Worm (Caenorhabditis elegans): ENCODE results near the gene srz-95.

Gene srz-95

ce11 chrV:16954766-16955165 lies 37.1 kb upstream of the srz-95 start, which contains the start of gene srh-206 (continued):
- TF ChIP-seq ZK185.1 (tag; optimal IDR thresholded peaks at IDR 0.05; ENCODE audit: poor library complexity, severe bottlenecking) (no peak), mcd-1 (GFP tag; IDR thresholded peaks at IDR 0.05) (no peak), egl-18 (GFP tag; IDR thresholded peaks at IDR 0.05) (no peak)

DNA sequence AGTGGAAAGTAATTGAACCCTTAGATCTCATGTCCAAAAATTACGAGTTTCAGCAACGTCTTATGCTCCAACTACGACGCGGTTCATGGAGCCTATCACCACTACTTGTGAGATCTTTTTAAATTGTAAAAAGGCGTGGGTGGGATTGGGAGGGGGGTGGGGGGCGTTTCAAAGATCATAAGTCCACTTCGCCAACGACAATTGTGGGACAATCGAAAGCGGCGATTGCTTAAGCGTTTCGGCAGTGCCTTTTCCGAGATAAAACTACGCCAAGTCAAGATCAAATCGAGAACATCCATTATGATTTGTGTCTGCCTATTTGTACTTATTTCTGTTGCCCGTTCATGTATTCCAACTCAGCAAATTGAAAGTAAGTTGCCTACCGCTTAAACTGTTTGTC lies 35.6 kb upstream of the srz-95 start, which contains the start of gene clec-239:
TSS of gene clec-239 (plus strand) at position 301 of the 400 bp plus-strand sequence.
- TF ChIP-seq egl-44 (GFP tag; IDR thresholded peaks at IDR 0.05) (no peak), Y53F4B.3 (GFP tag; IDR thresholded peaks at IDR 0.05) (no peak), hmg-20 (GFP tag; IDR thresholded peaks at IDR 0.05) (no peak), B0035.1 (tag; optimal IDR thresholded peaks at IDR 0.05) (no peak), F37B4.10 (GFP tag; IDR thresholded peaks at IDR 0.05) (no peak), nhr-120 (GFP tag; IDR thresholded peaks at IDR 0.05) (no peak)

DNA sequence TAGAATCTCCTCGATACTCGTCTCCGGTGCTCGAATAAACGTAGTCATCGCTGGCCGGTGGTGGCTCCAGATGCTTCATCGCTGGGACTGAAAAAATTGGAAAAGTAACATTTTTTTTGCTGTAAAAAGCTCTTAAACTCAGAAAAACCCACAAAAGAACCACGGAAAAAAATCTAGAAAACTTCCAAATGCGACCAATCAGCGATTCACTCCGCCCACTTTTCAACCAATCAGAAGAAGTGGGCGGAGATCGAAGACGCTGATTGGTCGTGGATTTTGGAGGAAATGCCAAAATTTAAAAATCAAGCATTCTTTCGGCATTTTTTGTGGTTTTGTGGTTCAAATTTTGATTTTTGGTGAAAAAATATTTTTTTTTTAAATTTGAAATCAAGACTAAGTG lies 32.9 kb upstream of the srz-95 start:
- peak; percentile 15; the same call in 1 of the 2 replicates for TF ChIP-seq nfyb-1 (GFP tag; IDR thresholded peaks at IDR 0.05)
- TF ChIP-seq ZK185.1 (tag; optimal IDR thresholded peaks at IDR 0.05; ENCODE audit: poor library complexity, severe bottlenecking), result no peak

DNA sequence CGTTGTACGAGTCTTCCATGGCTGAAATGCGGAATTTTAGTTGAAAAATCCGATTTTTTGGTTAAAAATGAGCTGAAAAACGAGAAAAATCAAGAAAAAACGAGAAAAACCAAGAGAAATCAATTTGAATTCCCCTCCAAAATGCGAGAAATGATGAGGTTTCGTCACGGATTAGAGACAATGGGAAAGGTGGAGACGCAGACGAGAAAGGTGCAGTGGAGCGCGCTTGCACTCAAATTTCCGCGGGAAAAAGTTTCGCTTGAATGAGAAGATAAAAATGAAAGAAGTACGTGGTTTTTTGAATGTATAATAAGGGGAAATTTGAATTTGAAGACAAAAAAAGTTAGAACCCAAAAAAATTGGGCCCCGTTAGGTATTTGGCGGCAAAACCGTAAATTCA lies 26.2 kb upstream of the srz-95 start, which contains the start of gene efl-1:
TSS of gene efl-1 (minus strand) at position 21 of the 400 bp plus-strand sequence.
- peak; percentile 87 for TF ChIP-seq rcor-1 (GFP tag; IDR thresholded peaks at IDR 0.05)
- no peak for TF ChIP-seq F55B11.4 (tag; optimal IDR thresholded peaks at IDR 0.05; ENCODE audit: borderline replicate concordance, insufficient read depth)
- TF ChIP-seq K12H6.12 (tag; optimal IDR thresholded peaks at IDR 0.05), result peak; percentile 42
- peak; percentile 25 for TF ChIP-seq ztf-3 (GFP tag; optimal IDR thresholded peaks at IDR 0.05)
- TF ChIP-seq attf-5 (GFP tag; optimal IDR thresholded peaks at IDR 0.05), result peak; percentile 96
- peak; percentile 20 for TF ChIP-seq madf-10 (tag; optimal IDR thresholded peaks at IDR 0.05)
- TF ChIP-seq D2030.7 (GFP tag; IDR thresholded peaks at IDR 0.05), result peak; percentile 85
- no peak for TF ChIP-seq egrh-3 (GFP tag; IDR thresholded peaks at IDR 0.05)
- TF ChIP-seq hmg-1.2 (GFP tag; IDR thresholded peaks at IDR 0.05), result peak; percentile 99
- peak; percentile 43; the same call in 1 of the 2 replicates for TF ChIP-seq lir-1 (GFP tag; conservative IDR thresholded peaks at IDR 0.05)
- TF ChIP-seq madf-8 (GFP tag; conservative IDR thresholded peaks at IDR 0.05), result peak; percentile 35
- TF ChIP-seq F57A8.1 (GFP tag; optimal IDR thresholded peaks at IDR 0.05), result no peak
- TF ChIP-seq Y53F4B.3 (GFP tag; IDR thresholded peaks at IDR 0.05), result 0 out of 2 replicates have a peak, but pooled peaks have one; percentile 38
- no peak for TF ChIP-seq attf-3 (GFP tag; conservative IDR thresholded peaks at IDR 0.05)
- TF ChIP-seq athp-1 (tag; optimal IDR thresholded peaks at IDR 0.05), result peak; percentile 76
- 0 out of 2 replicates have a peak, but pooled peaks have one; percentile 51 for TF ChIP-seq hsf-1 (GFP tag; IDR thresholded peaks at IDR 0.05)
- 0 out of 2 replicates have a peak, but pooled peaks have one; percentile 17 for TF ChIP-seq C06A6.2 (GFP tag; conservative IDR thresholded peaks at IDR 0.05)
- peak; percentile 86 for TF ChIP-seq snpc-1.1 (tag; optimal IDR thresholded peaks at IDR 0.05; ENCODE audit: insufficient read depth)
- TF ChIP-seq nfyb-1 (GFP tag; IDR thresholded peaks at IDR 0.05), result peak; percentile 84
- 0 out of 2 replicates have a peak, but pooled peaks have one; percentile 71 for TF ChIP-seq Y95B8A.8 (GFP tag; IDR thresholded peaks at IDR 0.05)
- peak; percentile 28 for TF ChIP-seq him-1 (tag; optimal IDR thresholded peaks at IDR 0.05)
- peak; percentile 52 for TF ChIP-seq ztf-26 (tag; optimal IDR thresholded peaks at IDR 0.05)
- TF ChIP-seq lin-35 (GFP tag; optimal IDR thresholded peaks at IDR 0.05), result peak; percentile 79 to 97 (median 83)
- TF ChIP-seq ztf-6 (GFP tag; IDR thresholded peaks at IDR 0.05), result no peak
- peak; percentile 67; the same call in 1 of the 2 replicates for TF ChIP-seq B0336.3 (GFP tag; IDR thresholded peaks at IDR 0.05)
- TF ChIP-seq F10E7.11 (tag; optimal IDR thresholded peaks at IDR 0.05), result no peak
- TF ChIP-seq unc-130 (GFP tag; optimal IDR thresholded peaks at IDR 0.05), result no peak
- TF ChIP-seq Y53G8AR.9 (GFP tag; conservative IDR thresholded peaks at IDR 0.05), result peak; percentile 72; the same call in 1 of the 2 replicates
- TF ChIP-seq lag-1 (GFP tag; IDR thresholded peaks at IDR 0.05), result no peak
- TF ChIP-seq mcd-1 (GFP tag; IDR thresholded peaks at IDR 0.05), result peak; percentile 99
- TF ChIP-seq ekl-4 (GFP tag; IDR thresholded peaks at IDR 0.05), result peak; percentile 83
- peak in 1 of 2 experiments; percentile 22 for TF ChIP-seq let-607 (tag; optimal IDR thresholded peaks at IDR 0.05)
- peak; percentile 59 for TF ChIP-seq tlf-1 (GFP tag; optimal IDR thresholded peaks at IDR 0.05)
- peak; percentile 68 for TF ChIP-seq tbp1 (GFP tag; optimal IDR thresholded peaks at IDR 0.05)
- peak; percentile 57 for TF ChIP-seq lsl-1 (GFP tag; optimal IDR thresholded peaks at IDR 0.05)
